Fruit fly (Drosophila melanogaster): ENCODE results near the gene CG7330.
A peak's percentile ranks its signal among the peaks of the same experiment; 100 is the strongest.

The CG7330 gene

DNA sequence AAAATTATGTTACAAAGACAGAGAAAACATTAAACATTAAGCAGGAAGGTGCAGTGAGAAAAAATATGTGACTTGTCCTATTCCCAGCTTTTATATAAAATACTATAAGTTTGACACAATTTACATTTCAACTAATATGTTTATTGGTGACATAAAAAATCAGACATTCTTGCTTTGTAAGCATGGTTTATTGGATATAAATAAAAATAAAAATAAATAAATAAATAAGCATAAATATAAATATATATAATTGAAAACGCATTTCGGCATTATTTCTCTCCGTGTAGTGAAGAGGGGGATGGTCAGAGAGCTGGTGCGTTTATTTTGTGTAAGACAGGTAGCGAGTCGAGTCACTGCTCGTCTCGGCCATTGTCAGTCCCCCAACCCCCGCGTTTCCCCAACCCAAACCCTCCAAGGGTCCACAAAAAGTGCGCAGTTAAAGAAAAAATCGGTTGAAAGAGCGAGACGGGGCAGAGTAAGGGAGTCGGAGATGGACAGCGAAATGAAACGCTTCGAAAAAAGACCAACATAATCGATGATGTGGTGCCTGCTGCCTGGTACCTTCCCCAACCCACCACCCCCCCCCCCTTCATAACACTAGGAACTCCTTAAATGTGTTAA, 44.2 kb downstream of the CG7330 start (continued):
- TF ChIP-seq sna (GFP tag; IDR thresholded peaks at IDR 0.05; ENCODE audit: partially characterized antibody): no peak
- TF ChIP-seq Hmr (GFP tag; optimal IDR thresholded peaks at IDR 0.05): peak; percentile 64
- TF ChIP-seq CG7271 (tag; optimal IDR thresholded peaks at IDR 0.05): peak; percentile 59
- TF ChIP-seq Awh (GFP tag; IDR thresholded peaks at IDR 0.05): 0 out of 2 replicates have a peak, but pooled peaks have one; percentile 53
- peak; percentile 60 for TF ChIP-seq ssp (GFP tag; IDR thresholded peaks at IDR 0.05)
- peak; percentile 44; the same call in 1 of the 2 replicates for TF ChIP-seq ranshi (GFP tag; IDR thresholded peaks at IDR 0.05)
- TF ChIP-seq pum (GFP tag; optimal IDR thresholded peaks at IDR 0.05): no peak
- TF ChIP-seq cas (GFP tag; IDR thresholded peaks at IDR 0.05): no peak
- TF ChIP-seq pita (GFP tag; optimal IDR thresholded peaks at IDR 0.05): no peak
- peak; percentile 59 for TF ChIP-seq CG1529 (GFP tag; optimal IDR thresholded peaks at IDR 0.05)
- no peak for TF ChIP-seq HmgZ (tag; optimal IDR thresholded peaks at IDR 0.05)
- peak in 1 of 2 experiments; percentile 6 for TF ChIP-seq Trl (optimal IDR thresholded peaks at IDR 0.05)
- no peak for TF ChIP-seq Trl (GFP tag; optimal IDR thresholded peaks at IDR 0.05)
- peak; percentile 45 for TF ChIP-seq fd102C (GFP tag; optimal IDR thresholded peaks at IDR 0.05)
- TF ChIP-seq Poxn (GFP tag; IDR thresholded peaks at IDR 0.05): no peak
- no peak for TF ChIP-seq exex (tag; optimal IDR thresholded peaks at IDR 0.05)
- TF ChIP-seq CG15514 (GFP tag; optimal IDR thresholded peaks at IDR 0.05): peak; percentile 36
- no peak for TF ChIP-seq bowl (GFP tag; IDR thresholded peaks at IDR 0.05)
- TF ChIP-seq CG11398 (GFP tag; optimal IDR thresholded peaks at IDR 0.05): no peak
- 0 out of 2 replicates have a peak, but pooled peaks have one; percentile 33 for TF ChIP-seq wdn (GFP tag; IDR thresholded peaks at IDR 0.05)
- no peak for TF ChIP-seq CG1603 (tag; optimal IDR thresholded peaks at IDR 0.05)
- peak; percentile 34 for TF ChIP-seq CG31388 (GFP tag; optimal IDR thresholded peaks at IDR 0.05)
- TF ChIP-seq onecut (GFP tag; IDR thresholded peaks at IDR 0.05): peak; percentile 50
- peak; percentile 70 for TF ChIP-seq Chrac-16 (GFP tag; optimal IDR thresholded peaks at IDR 0.05)
- peak in 1 of 3 experiments; percentile 54 for TF ChIP-seq Stat92E (GFP tag; optimal IDR thresholded peaks at IDR 0.05)
- TF ChIP-seq ken (GFP tag; IDR thresholded peaks at IDR 0.05): no peak
- TF ChIP-seq CG30020 (tag; optimal IDR thresholded peaks at IDR 0.05): peak; percentile 62
- no peak for TF ChIP-seq Bdp1 (GFP tag; optimal IDR thresholded peaks at IDR 0.05)
- peak; percentile 48 for TF ChIP-seq CG4328 (GFP tag; optimal IDR thresholded peaks at IDR 0.05)
- peak; percentile 93 for TF ChIP-seq CG17361 (GFP tag; IDR thresholded peaks at IDR 0.05)
- TF ChIP-seq CG4820 (GFP tag; optimal IDR thresholded peaks at IDR 0.05): peak; percentile 73
- TF ChIP-seq CG14441 (GFP tag; IDR thresholded peaks at IDR 0.05): peak; percentile 32; the same call in 1 of the 2 replicates
- no peak for TF ChIP-seq CG13287 (GFP tag; IDR thresholded peaks at IDR 0.05; ENCODE audit: partially characterized antibody)
- no peak for TF ChIP-seq emc (GFP tag; optimal IDR thresholded peaks at IDR 0.05)
- TF ChIP-seq jing (GFP tag; optimal IDR thresholded peaks at IDR 0.05): peak; percentile 30
- no peak for TF ChIP-seq CG4282 (GFP tag; optimal IDR thresholded peaks at IDR 0.05)
- TF ChIP-seq CG12299 (tag; optimal IDR thresholded peaks at IDR 0.05): no peak
- TF ChIP-seq Xrp1 (GFP tag; IDR thresholded peaks at IDR 0.05): peak; percentile 89
- TF ChIP-seq CG16813 (GFP tag; IDR thresholded peaks at IDR 0.05; ENCODE audit: partially characterized antibody): no peak
- no peak for TF ChIP-seq CTCF (GFP tag; optimal IDR thresholded peaks at IDR 0.05)
- no peak for TF ChIP-seq trh (GFP tag; optimal IDR thresholded peaks at IDR 0.05)
- no peak for TF ChIP-seq hkb (optimal IDR thresholded peaks at IDR 0.05)
- TF ChIP-seq hkb (GFP tag; IDR thresholded peaks at IDR 0.05): peak; percentile 72
- TF ChIP-seq Atf6 (GFP tag; IDR thresholded peaks at IDR 0.05): no peak
- TF ChIP-seq gro (GFP tag; optimal IDR thresholded peaks at IDR 0.05): no peak
- peak; percentile 42 for TF ChIP-seq sd (tag; optimal IDR thresholded peaks at IDR 0.05)
- peak; percentile 40 for TF ChIP-seq CG15011 (GFP tag; optimal IDR thresholded peaks at IDR 0.05)
- no peak for TF ChIP-seq Fer1 (GFP tag; optimal IDR thresholded peaks at IDR 0.05)
- TF ChIP-seq CG14014 (GFP tag; IDR thresholded peaks at IDR 0.05): 0 out of 2 replicates have a peak, but pooled peaks have one; percentile 40
- no peak for TF ChIP-seq tup (GFP tag; optimal IDR thresholded peaks at IDR 0.05)
- TF ChIP-seq da (GFP tag; optimal IDR thresholded peaks at IDR 0.05): no peak

Data from whole organism, embryonic.